Fruit fly (Drosophila melanogaster): ENCODE data around the gene cib.

cib gene

DNA sequence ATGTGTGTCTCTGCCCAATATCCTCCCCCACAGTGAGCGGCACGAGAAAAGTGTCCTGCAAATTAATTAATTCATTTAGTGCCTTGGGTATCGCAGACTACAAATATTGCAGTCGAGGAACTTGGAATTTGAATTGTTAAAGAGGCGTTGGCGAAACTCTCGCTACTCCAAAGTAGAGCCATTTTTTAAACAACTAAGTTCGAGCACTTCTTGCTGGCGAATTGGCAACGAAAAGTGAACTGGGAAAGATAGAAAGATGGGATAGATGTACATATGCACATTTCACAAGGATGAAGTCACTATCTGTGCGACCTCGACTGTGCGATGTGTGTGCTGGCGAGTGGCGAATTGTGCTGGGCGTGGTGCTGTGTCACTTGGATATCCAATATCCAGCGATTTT lies 843 bp downstream of the cib start (continued):
- TF ChIP-seq dmrt99B (tag; optimal IDR thresholded peaks at IDR 0.05): no peak
- TF ChIP-seq fru (optimal IDR thresholded peaks at IDR 0.05): no peak
- no peak for TF ChIP-seq CG10462 (GFP tag; optimal IDR thresholded peaks at IDR 0.05)
- TF ChIP-seq gt (GFP tag; IDR thresholded peaks at IDR 0.05): no peak
- TF ChIP-seq ftz-f1 (GFP tag; optimal IDR thresholded peaks at IDR 0.05): no peak
- no peak for TF ChIP-seq bbx (GFP tag; IDR thresholded peaks at IDR 0.05; ENCODE audit: partially characterized antibody)
- no peak for TF ChIP-seq ewg (GFP tag; optimal IDR thresholded peaks at IDR 0.05)
- peak; percentile 41 for TF ChIP-seq Ssrp (tag; optimal IDR thresholded peaks at IDR 0.05)
- no peak for TF ChIP-seq CG17612 (GFP tag; IDR thresholded peaks at IDR 0.05)
- no peak for TF ChIP-seq pfk (GFP tag; optimal IDR thresholded peaks at IDR 0.05)
- TF ChIP-seq PHDP (tag; optimal IDR thresholded peaks at IDR 0.05): peak; percentile 21
- TF ChIP-seq pum (GFP tag; optimal IDR thresholded peaks at IDR 0.05): peak; percentile 25
- TF ChIP-seq HLH54F (GFP tag; optimal IDR thresholded peaks at IDR 0.05): no peak
- no peak for TF ChIP-seq CG6272 (GFP tag; IDR thresholded peaks at IDR 0.05)
- TF ChIP-seq Tbp (GFP tag; optimal IDR thresholded peaks at IDR 0.05): no peak
- TF ChIP-seq CG2889 (GFP tag; IDR thresholded peaks at IDR 0.05): no peak
- peak; percentile 56 for TF ChIP-seq phol (tag; optimal IDR thresholded peaks at IDR 0.05)
- TF ChIP-seq Gug (GFP tag; IDR thresholded peaks at IDR 0.05): 0 out of 4 replicates have a peak, but pooled peaks have one; percentile 4
- no peak for TF ChIP-seq ro (GFP tag; IDR thresholded peaks at IDR 0.05)
- TF ChIP-seq CG14667 (GFP tag; IDR thresholded peaks at IDR 0.05): no peak
- peak; percentile 13 for TF ChIP-seq Mes4 (GFP tag; optimal IDR thresholded peaks at IDR 0.05)
- TF ChIP-seq Bgb (GFP tag; IDR thresholded peaks at IDR 0.05; ENCODE audit: partially characterized antibody): no peak
- TF ChIP-seq dysf (GFP tag; IDR thresholded peaks at IDR 0.05): peak; percentile 35; the same call in 2 of the 3 replicates
- TF ChIP-seq C15 (GFP tag; IDR thresholded peaks at IDR 0.05): no peak
- no peak for TF ChIP-seq pzg (GFP tag; optimal IDR thresholded peaks at IDR 0.05)
- TF ChIP-seq Asciz (GFP tag; optimal IDR thresholded peaks at IDR 0.05): peak; percentile 21
- no peak for TF ChIP-seq pan (optimal IDR thresholded peaks at IDR 0.05)
- no peak for TF ChIP-seq pan (GFP tag; optimal IDR thresholded peaks at IDR 0.05 in 1 of 2, IDR thresholded peaks at IDR 0.05 in 1 of 2)
- no peak for TF ChIP-seq slou (GFP tag; optimal IDR thresholded peaks at IDR 0.05)
- no peak for TF ChIP-seq Side (GFP tag; optimal IDR thresholded peaks at IDR 0.05)
- no peak for TF ChIP-seq peb (GFP tag; IDR thresholded peaks at IDR 0.05)
- peak; percentile 7 for TF ChIP-seq CG10274 (GFP tag; optimal IDR thresholded peaks at IDR 0.05)
- TF ChIP-seq Elba2 (GFP tag; optimal IDR thresholded peaks at IDR 0.05): no peak
- TF ChIP-seq CG16863 (GFP tag; optimal IDR thresholded peaks at IDR 0.05): no peak
- TF ChIP-seq CG3163 (GFP tag; optimal IDR thresholded peaks at IDR 0.05): no peak
- no peak for TF ChIP-seq p53 (GFP tag; optimal IDR thresholded peaks at IDR 0.05)
- TF ChIP-seq CG2120 (GFP tag; optimal IDR thresholded peaks at IDR 0.05): peak; percentile 26
- peak; percentile 54 for TF ChIP-seq CG2678 (tag; optimal IDR thresholded peaks at IDR 0.05)
- no peak for TF ChIP-seq CG8478 (optimal IDR thresholded peaks at IDR 0.05)
- TF ChIP-seq CG3065 (GFP tag; optimal IDR thresholded peaks at IDR 0.05): no peak
- TF ChIP-seq lab (GFP tag; optimal IDR thresholded peaks at IDR 0.05): peak; percentile 36
- no peak for TF ChIP-seq CG17361 (GFP tag; IDR thresholded peaks at IDR 0.05)
- no peak for TF ChIP-seq CG4730 (GFP tag; IDR thresholded peaks at IDR 0.05)
- no peak for TF ChIP-seq so (GFP tag; IDR thresholded peaks at IDR 0.05)
- TF ChIP-seq insv (GFP tag; optimal IDR thresholded peaks at IDR 0.05): no peak
- no peak for TF ChIP-seq Dip3 (GFP tag; optimal IDR thresholded peaks at IDR 0.05)
- no peak for TF ChIP-seq CG13894 (tag; optimal IDR thresholded peaks at IDR 0.05)
- TF ChIP-seq cad (GFP tag; optimal IDR thresholded peaks at IDR 0.05): no peak
- no peak for TF ChIP-seq schlank (tag; optimal IDR thresholded peaks at IDR 0.05)
- TF ChIP-seq CkIIα-i1 (GFP tag; IDR thresholded peaks at IDR 0.05): no peak
- TF ChIP-seq knrl (GFP tag; IDR thresholded peaks at IDR 0.05; ENCODE audit: partially characterized antibody): no peak
- TF ChIP-seq Bdp1 (GFP tag; optimal IDR thresholded peaks at IDR 0.05): no peak
- no peak for TF ChIP-seq CG4328 (GFP tag; optimal IDR thresholded peaks at IDR 0.05)
- TF ChIP-seq odd (GFP tag; optimal IDR thresholded peaks at IDR 0.05): no peak
